Worm (Caenorhabditis elegans) whole organism, L4 larva: ENCODE measurements around the gene cest-24.

ENCODE experiments used
- dpl-1 ChIP-seq: fragments of 150-350 bp; optimal IDR thresholded peaks from 2 replicates; lab custom pipeline; 2014; ENCODE audit warnings: missing biosample characterization, missing genetic modification reagents, missing genetic modification characterization
- nhr-11 ChIP-seq: fragments of 150-350 bp; optimal IDR thresholded peaks from 2 replicates; lab custom pipeline; 2014; ENCODE audit warnings: missing biosample characterization, missing genetic modification characterization

- TF ChIP-seq nhr-11 (tag; lab: Kevin White, UChicago) (no peak), dpl-1 (GFP tag; lab: Kevin White, UChicago) (no peak)
Measured at ce11 chrV:6353182-6353780, 36.5 kb downstream of the cest-24 start.
